Fruit fly (Drosophila melanogaster) whole organism, adult: ENCODE data around the gene Tsp26A.

ENCODE experiments used
- CG33017 ChIP-seq: fragments of 200-800 bp; sonication (Bioruptor generic); optimal IDR thresholded peaks from 2 replicates; lab custom pipeline; 2018; ENCODE audit warnings: missing biosample characterization, mild to moderate bottlenecking, missing genetic modification characterization, moderate library complexity
- CG5204 ChIP-seq: fragments of 200-800 bp; sonication (Bioruptor generic); optimal IDR thresholded peaks from 2 replicates; lab custom pipeline; 2016; ENCODE audit warnings: missing biosample characterization, missing genetic modification characterization
- CG7045 ChIP-seq: fragments of 200-800 bp; sonication (Bioruptor generic); optimal IDR thresholded peaks from 2 replicates; lab custom pipeline; 2017; ENCODE audit warnings: missing biosample characterization, mild to moderate bottlenecking, missing genetic modification characterization
- Clk ChIP-seq: fragments of 200-800 bp; sonication (Bioruptor generic); optimal IDR thresholded peaks from 2 replicates; lab custom pipeline; 2017; ENCODE audit warnings: missing biosample characterization, missing genetic modification characterization
- Crg-1 ChIP-seq: fragments of 200-800 bp; sonication (Bioruptor generic); optimal IDR thresholded peaks from 2 replicates; lab custom pipeline; 2016; ENCODE audit warnings: missing biosample characterization, missing genetic modification characterization
- cnc ChIP-seq, 2 experiments: fragments of >200 bp; optimal IDR thresholded peaks; 2 replicates each; lab custom pipeline; 2017
- kay ChIP-seq: fragments of 200-800 bp; sonication (Bioruptor generic); peaks from one replicate; lab custom pipeline; 2016; ENCODE audit warnings: missing biosample characterization, missing genetic modification characterization, borderline replicate concordance
- toe ChIP-seq: fragments of 200-800 bp; sonication (Bioruptor generic); optimal IDR thresholded peaks from 2 replicates; lab custom pipeline; 2016; ENCODE audit warnings: missing biosample characterization, missing genetic modification characterization

dm6 chr2L:5974122-5974521, 25.9 kb upstream of the Tsp26A start:
- TF ChIP-seq toe (GFP tag; lab: Kevin White, UChicago) (peak; percentile 12), cnc (optimal IDR thresholded peaks at IDR 0.05; lab: Kevin White, UChicago) (no peak), kay (GFP tag; lab: Kevin White, UChicago) (peak; percentile 89), Crg-1 (GFP tag; lab: Kevin White, UChicago) (peak; percentile 85), Clk (GFP tag; lab: Kevin White, UChicago) (peak; percentile 59), CG7045 (GFP tag; lab: Kevin White, UChicago) (peak; percentile 73), CG33017 (tag; lab: Kevin White, UChicago) (peak; percentile 17), CG5204 (GFP tag; lab: Kevin White, UChicago) (no peak)
